Fruit fly (Drosophila melanogaster) whole organism: Measurements from ENCODE around the gene CARPB.

Experiments
- CG8478 ChIP-seq: fragments of >200 bp; optimal IDR thresholded peaks from 2 replicates; lab custom pipeline; 2018; ENCODE audit warnings: inconsistent platforms
- Dll ChIP-seq: fragments of >200 bp; optimal IDR thresholded peaks from 2 replicates; lab custom pipeline; 2017
- EcR ChIP-seq, 2 experiments: fragments of >200 bp; optimal IDR thresholded peaks; 2 replicates each; lab custom pipeline; 2017; ENCODE audit warnings: missing biosample characterization in 2 of 2, missing genetic modification characterization in 2 of 2, missing genetic modification reagents in 2 of 2
- pan ChIP-seq: fragments of >200 bp; optimal IDR thresholded peaks from 2 replicates; lab custom pipeline; 2017
- psq ChIP-seq: fragments of >200 bp; optimal IDR thresholded peaks from 2 replicates; lab custom pipeline; 2017
- usp ChIP-seq: fragments of >200 bp; optimal IDR thresholded peaks from 2 replicates; lab custom pipeline; 2017; ENCODE audit warnings: missing biosample characterization, missing genetic modification characterization, mixed read lengths

DNA sequence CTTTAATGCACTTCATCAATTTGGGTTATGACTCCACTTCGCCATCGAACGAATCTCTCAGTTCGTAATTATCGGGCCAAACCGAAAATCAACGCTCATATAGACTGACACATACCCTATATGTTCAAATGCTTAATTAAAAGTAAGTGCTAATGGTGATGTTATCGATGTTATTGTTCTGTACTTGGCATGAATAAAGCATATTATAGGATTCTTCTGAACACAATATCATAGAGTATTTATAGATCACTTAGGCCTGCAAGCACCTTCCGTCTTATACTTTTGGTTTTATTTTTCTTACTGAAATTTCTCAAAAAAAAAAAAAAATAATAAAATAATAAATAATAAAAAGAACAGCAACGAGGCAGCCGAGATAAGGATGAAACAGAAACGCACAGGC, 35.5 kb upstream of the CARPB start:
- no peak for TF ChIP-seq psq (lab: Kevin White, UChicago)
- TF ChIP-seq Dll (lab: Kevin White, UChicago) = no peak
- TF ChIP-seq usp (GFP tag; lab: Kevin White, UChicago) = no peak
- no peak for TF ChIP-seq pan (lab: Kevin White, UChicago)
- no peak for TF ChIP-seq EcR (GFP tag; optimal IDR thresholded peaks at IDR 0.05; lab: Kevin White, UChicago)
- TF ChIP-seq CG8478 (lab: Kevin White, UChicago) = no peak
